Worm (Caenorhabditis elegans) whole organism, L2 larva: ENCODE measurements around the gene wrm-1.

ENCODE experiments used
- C34F6.9 ChIP-seq: fragments of 150-350 bp; optimal IDR thresholded peaks from 2 replicates; lab custom pipeline; 2014; ENCODE audit warnings: missing biosample characterization, missing genetic modification characterization
- F13H6.1 ChIP-seq: sonication (generic microtip); optimal IDR thresholded peaks from 2 replicates; lab custom pipeline; 2016; ENCODE audit warnings: missing genetic modification characterization, missing compliant biosample characterization
- R02D3.7 ChIP-seq: fragments of 150-350 bp; optimal IDR thresholded peaks from 2 replicates; lab custom pipeline; 2014; ENCODE audit warnings: missing biosample characterization, missing genetic modification characterization
- alr-1 ChIP-seq: fragments of 150-350 bp; optimal IDR thresholded peaks from 2 replicates; lab custom pipeline; 2014; ENCODE audit warnings: missing biosample characterization, missing genetic modification characterization
- ama-1 ChIP-seq: fragments of 150-350 bp; optimal IDR thresholded peaks from 2 replicates; lab custom pipeline; 2018; ENCODE audit warnings: inconsistent platforms
- blmp-1 ChIP-seq: sonication (generic microtip); optimal IDR thresholded peaks from 2 replicates; lab custom pipeline; 2017; ENCODE audit warnings: missing genetic modification characterization, mild to moderate bottlenecking, missing compliant biosample characterization, antibody characterized with exemption, moderate library complexity; ENCODE audit not compliant: insufficient read depth
- ceh-16 ChIP-seq: fragments of 150-350 bp; optimal IDR thresholded peaks from 2 replicates; lab custom pipeline; 2014; ENCODE audit warnings: missing biosample characterization, missing genetic modification characterization
- ceh-82 ChIP-seq: fragments of 150-350 bp; optimal IDR thresholded peaks from 2 replicates; lab custom pipeline; 2014; ENCODE audit warnings: missing biosample characterization, missing genetic modification characterization
- crh-2 ChIP-seq: sonication (generic microtip); optimal IDR thresholded peaks from 2 replicates; lab custom pipeline; 2017; ENCODE audit warnings: missing biosample characterization, missing genetic modification characterization
- elt-1 ChIP-seq: fragments of 150-350 bp; optimal IDR thresholded peaks from 2 replicates; lab custom pipeline; 2014; ENCODE audit warnings: missing biosample characterization, missing genetic modification characterization
- elt-3 ChIP-seq: sonication (generic microtip); optimal IDR thresholded peaks from 2 replicates; lab custom pipeline; 2017; ENCODE audit warnings: missing biosample characterization, missing genetic modification characterization
- fos-1 ChIP-seq: fragments of 150-350 bp; optimal IDR thresholded peaks from 2 replicates; lab custom pipeline; 2014; ENCODE audit warnings: missing biosample characterization, missing genetic modification characterization
- lin-11 ChIP-seq: fragments of 150-350 bp; sonication (generic microtip); optimal IDR thresholded peaks from 2 replicates; lab custom pipeline; 2014; ENCODE audit warnings: missing biosample characterization, missing genetic modification characterization, inconsistent platforms, mixed read lengths
- lin-13 ChIP-seq: fragments of 150-350 bp; optimal IDR thresholded peaks from 2 replicates; lab custom pipeline; 2014; ENCODE audit warnings: missing biosample characterization, missing genetic modification reagents, missing genetic modification characterization
- lin-39 ChIP-seq: fragments of 150-350 bp; optimal IDR thresholded peaks from 2 replicates; lab custom pipeline; 2014; ENCODE audit warnings: missing biosample characterization, missing genetic modification reagents, missing genetic modification characterization
- lsy-2 ChIP-seq, 2 experiments: fragments of 150-350 bp in 1 of 2; sonication (generic microtip) in 1 of 2; optimal IDR thresholded peaks; 2 replicates each; lab custom pipeline; 2014 to 2017; ENCODE audit warnings: missing biosample characterization in 2 of 2, missing genetic modification characterization in 2 of 2
- mab-5 ChIP-seq: fragments of 150-350 bp; optimal IDR thresholded peaks from 2 replicates; lab custom pipeline; 2014; ENCODE audit warnings: missing biosample characterization, missing genetic modification characterization
- mbf-1 ChIP-seq: sonication (generic microtip); optimal IDR thresholded peaks from 2 replicates; lab custom pipeline; 2017; ENCODE audit warnings: missing biosample characterization, missing genetic modification characterization
- mdl-1 ChIP-seq, 2 experiments: fragments of 150-350 bp in 1 of 2; sonication (generic microtip) in 1 of 2; optimal IDR thresholded peaks; 2 replicates each; lab custom pipeline; 2017; ENCODE audit warnings: missing biosample characterization in 2 of 2, missing genetic modification characterization in 2 of 2
- nhr-10 ChIP-seq: sonication (generic microtip); optimal IDR thresholded peaks from 2 replicates; lab custom pipeline; 2017; ENCODE audit warnings: missing biosample characterization, missing genetic modification characterization
- nhr-11 ChIP-seq: fragments of 150-350 bp; optimal IDR thresholded peaks from 2 replicates; lab custom pipeline; 2014; ENCODE audit warnings: missing biosample characterization, missing genetic modification characterization
- nhr-12 ChIP-seq: fragments of 150-350 bp; optimal IDR thresholded peaks from 2 replicates; lab custom pipeline; 2014; ENCODE audit warnings: missing biosample characterization, missing genetic modification characterization
- nhr-129 ChIP-seq: fragments of 150-350 bp; optimal IDR thresholded peaks from 2 replicates; lab custom pipeline; 2014; ENCODE audit warnings: missing biosample characterization, missing genetic modification characterization
- nhr-21 ChIP-seq: fragments of 150-350 bp; optimal IDR thresholded peaks from 2 replicates; lab custom pipeline; 2014; ENCODE audit warnings: missing biosample characterization, missing genetic modification characterization
- nhr-23 ChIP-seq: fragments of 150-350 bp; optimal IDR thresholded peaks from 2 replicates; lab custom pipeline; 2014; ENCODE audit warnings: missing biosample characterization, missing genetic modification reagents, missing genetic modification characterization
- nhr-25 ChIP-seq: fragments of 150-350 bp; sonication (generic microtip); optimal IDR thresholded peaks from 3 replicates; lab custom pipeline; 2014; ENCODE audit warnings: missing biosample characterization, missing genetic modification characterization
- nhr-6 ChIP-seq: fragments of 150-350 bp; optimal IDR thresholded peaks from 2 replicates; lab custom pipeline; 2014; ENCODE audit warnings: missing biosample characterization, missing genetic modification characterization
- nhr-77 ChIP-seq: fragments of 150-350 bp; optimal IDR thresholded peaks from 2 replicates; lab custom pipeline; 2014; ENCODE audit warnings: missing biosample characterization, missing genetic modification characterization
- peb-1 ChIP-seq: fragments of 150-350 bp; optimal IDR thresholded peaks from 2 replicates; lab custom pipeline; 2014; ENCODE audit warnings: missing biosample characterization, missing genetic modification characterization
- sem-4 ChIP-seq: fragments of 150-350 bp; optimal IDR thresholded peaks from 2 replicates; lab custom pipeline; 2014; ENCODE audit warnings: missing biosample characterization, missing genetic modification reagents, missing genetic modification characterization
- sma-3 ChIP-seq: sonication (generic microtip); optimal IDR thresholded peaks from 2 replicates; lab custom pipeline; 2016; ENCODE audit warnings: missing genetic modification reagents, missing genetic modification characterization, missing compliant biosample characterization
- sma-9 ChIP-seq, 2 experiments: fragments of 150-350 bp in 1 of 2; sonication (generic microtip) in 1 of 2; optimal IDR thresholded peaks; 2 replicates each; lab custom pipeline; 2014 to 2016; ENCODE audit warnings: missing genetic modification characterization in 2 of 2, mild to moderate bottlenecking in 1 of 2, missing biosample characterization in 1 of 2, missing compliant biosample characterization in 1 of 2, missing genetic modification reagents in 1 of 2, moderate library complexity in 1 of 2
- snpc-4 ChIP-seq: fragments of 150-350 bp; optimal IDR thresholded peaks from 2 replicates; lab custom pipeline; 2014; ENCODE audit warnings: missing biosample characterization, missing genetic modification characterization
- unc-39 ChIP-seq: fragments of 150-350 bp; optimal IDR thresholded peaks from 2 replicates; lab custom pipeline; 2014; ENCODE audit warnings: missing biosample characterization, missing genetic modification characterization
- unc-55 ChIP-seq: fragments of 150-350 bp; sonication (generic microtip); optimal IDR thresholded peaks from 3 replicates; lab custom pipeline; 2014; ENCODE audit warnings: missing biosample characterization, missing genetic modification reagents, missing genetic modification characterization
- unc-62 ChIP-seq: fragments of 150-350 bp; optimal IDR thresholded peaks from 2 replicates; lab custom pipeline; 2014; ENCODE audit warnings: missing biosample characterization, missing genetic modification reagents, missing genetic modification characterization
- zag-1 ChIP-seq: fragments of 150-350 bp; optimal IDR thresholded peaks from 2 replicates; lab custom pipeline; 2014; ENCODE audit warnings: missing biosample characterization, missing genetic modification characterization
- ztf-11 ChIP-seq: sonication (generic microtip); optimal IDR thresholded peaks from 2 replicates; lab custom pipeline; 2017; ENCODE audit warnings: missing biosample characterization, missing genetic modification characterization
- ztf-4 ChIP-seq: fragments of 150-350 bp; optimal IDR thresholded peaks from 2 replicates; lab custom pipeline; 2014; ENCODE audit warnings: missing biosample characterization, missing genetic modification characterization

The wrm-1 gene

ce11 chrIII:5680141-5680540 lies 42.5 kb upstream of the wrm-1 start, which contains the start of gene pst-2:
pst-2 (plus strand) TSS chrIII:5680433.
- no peak for TF ChIP-seq C34F6.9 (tag; lab: Kevin White, UChicago)
- no peak for TF ChIP-seq elt-3 (tag; lab: Kevin White, UChicago)
- no peak for TF ChIP-seq F13H6.1 (tag; lab: Kevin White, UChicago)
- TF ChIP-seq nhr-10: no peak
- no peak for TF ChIP-seq mab-5 (tag; lab: Kevin White, UChicago)
- TF ChIP-seq mdl-1 (tag; optimal IDR thresholded peaks at IDR 0.05; lab: Kevin White, UChicago): no peak
- TF ChIP-seq unc-62 (GFP tag; lab: Kevin White, UChicago): no peak
- no peak for TF ChIP-seq nhr-77 (tag; lab: Kevin White, UChicago)
- TF ChIP-seq sma-9 (GFP tag; optimal IDR thresholded peaks at IDR 0.05; lab: Kevin White, UChicago): no peak
- TF ChIP-seq sma-9 (tag; optimal IDR thresholded peaks at IDR 0.05; lab: Kevin White, UChicago): no peak
- no peak for TF ChIP-seq ceh-82
- TF ChIP-seq nhr-23 (tag; lab: Kevin White, UChicago): no peak
- TF ChIP-seq snpc-4 (tag; lab: Kevin White, UChicago): no peak
- no peak for TF ChIP-seq ztf-4
- TF ChIP-seq, all 48 proteins: peak for 0

- TF ChIP-seq ceh-16 (tag; lab: Kevin White, UChicago): no peak
- no peak for TF ChIP-seq ama-1
- no peak for TF ChIP-seq nhr-12 (tag; lab: Kevin White, UChicago)
- TF ChIP-seq elt-1 (tag; lab: Kevin White, UChicago): no peak
- no peak for TF ChIP-seq unc-39
- TF ChIP-seq sma-3: no peak
- no peak for TF ChIP-seq nhr-11 (tag; lab: Kevin White, UChicago)
- TF ChIP-seq ztf-11: no peak
- no peak for TF ChIP-seq peb-1 (tag; lab: Kevin White, UChicago)
- no peak for TF ChIP-seq zag-1 (tag; lab: Kevin White, UChicago)
- TF ChIP-seq lin-39 (tag; lab: Kevin White, UChicago): no peak
- no peak for TF ChIP-seq alr-1
- TF ChIP-seq ztf-4: no peak
- no peak for TF ChIP-seq lin-11 (tag; lab: Kevin White, UChicago)
- TF ChIP-seq unc-55: no peak
- no peak for TF ChIP-seq nhr-25
Measured at ce11 chrIII:5683998-5684397, 38.7 kb upstream of the wrm-1 start, which contains the start of gene rcan-1. rcan-1 (minus strand) TSS chrIII:5684098.

ce11 chrIII:5688246-5688645 lies 34.4 kb upstream of the wrm-1 start:
- TF ChIP-seq sma-9 (GFP tag; optimal IDR thresholded peaks at IDR 0.05; lab: Kevin White, UChicago) (peak; percentile 63), sma-9 (tag; optimal IDR thresholded peaks at IDR 0.05; lab: Kevin White, UChicago) (no peak), fos-1 (peak; percentile 48), ama-1 (peak; percentile 48), nhr-129 (tag; lab: Kevin White, UChicago) (peak; percentile 77), sem-4 (tag; lab: Kevin White, UChicago) (peak; percentile 24), nhr-23 (tag; lab: Kevin White, UChicago) (no peak), F13H6.1 (tag; lab: Kevin White, UChicago) (peak; percentile 78), snpc-4 (tag; lab: Kevin White, UChicago) (peak; percentile 22), lsy-2 (tag; optimal IDR thresholded peaks at IDR 0.05; lab: Kevin White, UChicago) (peak in 1 of 2 experiments; percentile 48), peb-1 (tag; lab: Kevin White, UChicago) (no peak), elt-1 (tag; lab: Kevin White, UChicago) (no peak), crh-2 (tag; lab: Kevin White, UChicago) (peak; percentile 69), R02D3.7 (tag; lab: Kevin White, UChicago) (no peak), C34F6.9 (tag; lab: Kevin White, UChicago) (peak; percentile 69), alr-1 (no peak), lin-13 (GFP tag; lab: Kevin White, UChicago) (peak; percentile 10), nhr-11 (tag; lab: Kevin White, UChicago) (no peak), unc-55 (peak; percentile 67)
- TF ChIP-seq, all 48 proteins: peak for 12

ce11 chrIII:5691826-5692225 lies 30.8 kb upstream of the wrm-1 start:
- TF ChIP-seq crh-2 (tag; lab: Kevin White, UChicago) (no peak), nhr-129 (tag; lab: Kevin White, UChicago) (no peak), fos-1 (no peak), blmp-1 (tag; lab: Kevin White, UChicago) (no peak), nhr-6 (tag; lab: Kevin White, UChicago) (no peak), nhr-21 (tag; lab: Kevin White, UChicago) (no peak), ztf-11 (no peak), nhr-25 (no peak), zag-1 (tag; lab: Kevin White, UChicago) (no peak), unc-55 (no peak), lin-39 (tag; lab: Kevin White, UChicago) (no peak), mbf-1 (tag; lab: Kevin White, UChicago) (no peak), mab-5 (tag; lab: Kevin White, UChicago) (no peak), snpc-4 (tag; lab: Kevin White, UChicago) (no peak)
- TF ChIP-seq, all 48 proteins: peak for 0
